Fruit fly (Drosophila melanogaster) whole organism, embryonic: ENCODE data around the gene CG32448.
A peak's percentile ranks its signal among the peaks of the same experiment; 100 is the strongest.

Experiments
- B-H2 ChIP-seq: fragments of 200-800 bp; sonication (Bioruptor generic); optimal IDR thresholded peaks from 2 replicates; lab custom pipeline; 2018; ENCODE audit warnings: missing biosample characterization, mild to moderate bottlenecking, missing genetic modification characterization
- CG15269 ChIP-seq: fragments of 200-800 bp; sonication (Bioruptor generic); optimal IDR thresholded peaks from 2 replicates; lab custom pipeline; 2018; ENCODE audit warnings: missing biosample characterization, mild to moderate bottlenecking, missing genetic modification characterization, moderate library complexity
- CG1602 ChIP-seq: fragments of 200-800 bp; sonication (Bioruptor generic); optimal IDR thresholded peaks from 3 replicates; lab custom pipeline; 2016; ENCODE audit warnings: missing biosample characterization, missing genetic modification characterization
- CG17361 ChIP-seq: fragments of 200-800 bp; sonication (Bioruptor generic); IDR thresholded peaks from 3 replicates; pipeline ENCODE4 v1.3.6; 2022; ENCODE audit warnings: missing biosample characterization, missing genetic modification characterization
- CG17829 ChIP-seq: fragments of 200-800 bp; optimal IDR thresholded peaks from 2 replicates; lab custom pipeline; 2019; ENCODE audit warnings: missing biosample characterization, mild to moderate bottlenecking, missing genetic modification characterization, moderate library complexity
- CG3065 ChIP-seq: fragments of 200-800 bp; sonication (Bioruptor generic); optimal IDR thresholded peaks from 2 replicates; lab custom pipeline; 2016; ENCODE audit warnings: missing biosample characterization, missing genetic modification characterization
- CG31224 ChIP-seq: fragments of 200-800 bp; sonication (Bioruptor generic); IDR thresholded peaks from 2 replicates; pipeline ENCODE4 v1.3.6; 2022; ENCODE audit warnings: missing biosample characterization, missing genetic modification characterization
- CG31388 ChIP-seq: fragments of 200-800 bp; sonication (Bioruptor generic); optimal IDR thresholded peaks from 2 replicates; lab custom pipeline; 2016; ENCODE audit warnings: missing biosample characterization, missing genetic modification characterization
- CG3726 ChIP-seq: fragments of 200-800 bp; sonication (Bioruptor generic); IDR thresholded peaks from 3 replicates; pipeline ENCODE4, ENCODE4 v1.3.6; 2022; ENCODE audit warnings: missing biosample characterization, missing genetic modification characterization
- CG3995 ChIP-seq: fragments of 200-800 bp; sonication (Bioruptor generic); optimal IDR thresholded peaks from 3 replicates; lab custom pipeline; 2016; ENCODE audit warnings: missing biosample characterization, missing genetic modification characterization
- CG4328 ChIP-seq: fragments of 200-800 bp; sonication (Bioruptor generic); optimal IDR thresholded peaks from 3 replicates; lab custom pipeline; 2017; ENCODE audit warnings: missing biosample characterization, missing genetic modification reagents, missing genetic modification characterization
- CG6272 ChIP-seq: fragments of 200-800 bp; sonication (Bioruptor generic); IDR thresholded peaks from 2 replicates; pipeline ENCODE4 v1.3.6; 2022; ENCODE audit warnings: missing biosample characterization, missing genetic modification characterization
- CG6689 ChIP-seq: fragments of 200-800 bp; sonication (Bioruptor generic); IDR thresholded peaks from 2 replicates; pipeline ENCODE4 v1.3.6; 2022; ENCODE audit warnings: missing biosample characterization, missing genetic modification characterization
- CG7839 ChIP-seq: fragments of 200-800 bp; sonication (Bioruptor generic); optimal IDR thresholded peaks from 3 replicates; lab custom pipeline; 2018; ENCODE audit warnings: missing biosample characterization, mild to moderate bottlenecking, missing genetic modification characterization, moderate library complexity
- CG7963 ChIP-seq: fragments of 200-800 bp; sonication (Bioruptor generic); IDR thresholded peaks from 3 replicates; pipeline ENCODE4 v1.3.6; 2022; ENCODE audit warnings: missing biosample characterization, missing genetic modification characterization; ENCODE audit not compliant: partially characterized antibody
- Dad ChIP-seq: fragments of 200-800 bp; sonication (Bioruptor generic); optimal IDR thresholded peaks from 3 replicates; lab custom pipeline; 2016; ENCODE audit warnings: missing biosample characterization, missing genetic modification characterization
- Dbx ChIP-seq: fragments of 200-800 bp; sonication (Bioruptor generic); IDR thresholded peaks from 3 replicates; pipeline ENCODE4 v1.3.6; 2022; ENCODE audit warnings: missing biosample characterization, missing genetic modification characterization
- Eip74EF ChIP-seq, 2 experiments: fragments of 200-800 bp in 1 of 2; fragments of >200 bp in 1 of 2; sonication (Bioruptor generic) in 1 of 2; optimal IDR thresholded peaks; 2 replicates each; lab custom pipeline; 2017 to 2019; ENCODE audit warnings: missing biosample characterization in 2 of 2, missing genetic modification characterization in 2 of 2, mild to moderate bottlenecking in 1 of 2, moderate library complexity in 1 of 2
- HLH3B ChIP-seq: fragments of 200-800 bp; sonication (Bioruptor generic); IDR thresholded peaks from 2 replicates; pipeline ENCODE4 v1.3.6; 2022; ENCODE audit warnings: missing biosample characterization, missing genetic modification characterization
- HLH54F ChIP-seq: fragments of 200-800 bp; sonication (Bioruptor generic); optimal IDR thresholded peaks from 3 replicates; lab custom pipeline; 2016; ENCODE audit warnings: missing biosample characterization, missing genetic modification characterization
- Mad ChIP-seq: fragments of 200-800 bp; sonication (Bioruptor generic); optimal IDR thresholded peaks from 2 replicates; lab custom pipeline; 2016; ENCODE audit warnings: missing biosample characterization, missing genetic modification characterization
- NK7.1 ChIP-seq: fragments of 200-800 bp; sonication (Bioruptor generic); optimal IDR thresholded peaks from 3 replicates; lab custom pipeline; 2016; ENCODE audit warnings: missing biosample characterization, missing genetic modification characterization
- Nf-YB ChIP-seq: fragments of 200-800 bp; sonication (Bioruptor generic); optimal IDR thresholded peaks from 3 replicates; lab custom pipeline; 2019; ENCODE audit warnings: missing biosample characterization, mild to moderate bottlenecking, missing genetic modification characterization, moderate library complexity
- Oli ChIP-seq: fragments of 200-800 bp; sonication (Bioruptor generic); optimal IDR thresholded peaks from 2 replicates; lab custom pipeline; 2018; ENCODE audit warnings: missing biosample characterization, mild to moderate bottlenecking, missing genetic modification characterization, moderate library complexity
- PHDP ChIP-seq: fragments of 200-800 bp; sonication (Bioruptor generic); optimal IDR thresholded peaks from 3 replicates; lab custom pipeline; 2018; ENCODE audit warnings: missing biosample characterization, mild to moderate bottlenecking, missing genetic modification characterization, moderate library complexity
- Rx ChIP-seq: fragments of 200-800 bp; sonication (Bioruptor generic); IDR thresholded peaks from 2 replicates; pipeline ENCODE4 v1.3.6; 2022; ENCODE audit warnings: missing biosample characterization, missing genetic modification characterization
- Sox102F ChIP-seq: fragments of 200-800 bp; sonication (Bioruptor generic); optimal IDR thresholded peaks from 2 replicates; lab custom pipeline; 2018; ENCODE audit warnings: missing biosample characterization, mild to moderate bottlenecking, missing genetic modification characterization, moderate library complexity
- Taf1 ChIP-seq: fragments of 200-800 bp; sonication (Bioruptor generic); IDR thresholded peaks from 2 replicates; pipeline ENCODE4 v1.3.6; 2022; ENCODE audit warnings: missing biosample characterization, missing genetic modification characterization
- al ChIP-seq: fragments of 200-800 bp; sonication (Bioruptor generic); IDR thresholded peaks from 2 replicates; pipeline ENCODE4 v1.3.6; 2022; ENCODE audit warnings: missing biosample characterization, missing genetic modification characterization
- br ChIP-seq: fragments of >200 bp; optimal IDR thresholded peaks from 2 replicates; lab custom pipeline; 2017
- cas ChIP-seq: fragments of 200-800 bp; sonication (Bioruptor generic); IDR thresholded peaks from 2 replicates; pipeline ENCODE4 v1.3.6; 2022; ENCODE audit warnings: missing biosample characterization, missing genetic modification characterization
- cg ChIP-seq: fragments of 200-800 bp; sonication (Bioruptor generic); optimal IDR thresholded peaks from 3 replicates; lab custom pipeline; 2019; ENCODE audit warnings: missing biosample characterization, mild to moderate bottlenecking, missing genetic modification characterization, moderate library complexity
- chif ChIP-seq, 2 experiments: fragments of 200-800 bp; sonication (Bioruptor generic); optimal IDR thresholded peaks; 3 replicates each; lab custom pipeline; 2016; ENCODE audit warnings: missing biosample characterization in 2 of 2, missing genetic modification characterization in 2 of 2
- da ChIP-seq: fragments of 200-800 bp; sonication (Bioruptor generic); optimal IDR thresholded peaks from 2 replicates; lab custom pipeline; 2016; ENCODE audit warnings: missing biosample characterization, missing genetic modification characterization
- dysf ChIP-seq: fragments of 200-800 bp; sonication (Bioruptor generic); IDR thresholded peaks from 3 replicates; pipeline ENCODE4 v1.3.6; 2022; ENCODE audit warnings: missing biosample characterization, missing genetic modification characterization
- gsb ChIP-seq: fragments of 200-800 bp; sonication (Bioruptor generic); IDR thresholded peaks from 2 replicates; pipeline ENCODE4 v1.3.6; 2022; ENCODE audit warnings: missing biosample characterization, missing genetic modification characterization
- hb ChIP-seq: fragments of 200-800 bp; sonication (Bioruptor generic); IDR thresholded peaks from 3 replicates; pipeline ENCODE4 v1.3.6; 2022; ENCODE audit warnings: missing biosample characterization, missing genetic modification characterization; ENCODE audit not compliant: partially characterized antibody
- hkb ChIP-seq, 2 experiments: fragments of 200-800 bp in 1 of 2; fragments of >200 bp in 1 of 2; sonication (Bioruptor generic) in 1 of 2; IDR thresholded peaks in 1 of 2; optimal IDR thresholded peaks in 1 of 2; 2 replicates each; pipeline versions ENCODE4 v1.3.6 to Lab custom; 2017 to 2022; ENCODE audit warnings: missing biosample characterization in 1 of 2, missing genetic modification characterization in 1 of 2
- insv ChIP-seq, 2 experiments: fragments of 200-800 bp; sonication (Bioruptor generic); optimal IDR thresholded peaks; 3 replicates each; lab custom pipeline; 2016 to 2018; ENCODE audit warnings: missing biosample characterization in 2 of 2, missing genetic modification characterization in 2 of 2
- jigr1 ChIP-seq: fragments of 200-800 bp; sonication (Bioruptor generic); IDR thresholded peaks from 3 replicates; pipeline ENCODE4 v1.3.6; 2022; ENCODE audit warnings: missing biosample characterization, missing genetic modification characterization
- jumu ChIP-seq: fragments of 200-800 bp; sonication (Bioruptor generic); optimal IDR thresholded peaks from 3 replicates; lab custom pipeline; 2016; ENCODE audit warnings: missing biosample characterization, missing genetic modification characterization
- odd ChIP-seq: fragments of 200-800 bp; sonication (Bioruptor generic); optimal IDR thresholded peaks from 2 replicates; lab custom pipeline; 2017; ENCODE audit warnings: missing biosample characterization, mild to moderate bottlenecking, missing genetic modification characterization
- p53 ChIP-seq: fragments of 200-800 bp; sonication (Bioruptor generic); optimal IDR thresholded peaks from 2 replicates; lab custom pipeline; 2016; ENCODE audit warnings: missing biosample characterization, missing genetic modification characterization
- psq ChIP-seq: fragments of 200-800 bp; sonication (Bioruptor generic); optimal IDR thresholded peaks from 2 replicates; lab custom pipeline; 2017; ENCODE audit warnings: missing biosample characterization, missing genetic modification characterization
- trem ChIP-seq: fragments of 200-800 bp; optimal IDR thresholded peaks from 3 replicates; lab custom pipeline; 2019; ENCODE audit warnings: missing biosample characterization, mild to moderate bottlenecking, missing genetic modification characterization, moderate library complexity
- trh ChIP-seq: fragments of 200-800 bp; sonication (Bioruptor generic); optimal IDR thresholded peaks from 2 replicates; lab custom pipeline; 2016; ENCODE audit warnings: missing biosample characterization, missing genetic modification characterization
- twi ChIP-seq: fragments of 200-800 bp; optimal IDR thresholded peaks from 2 replicates; lab custom pipeline; 2019; ENCODE audit warnings: missing biosample characterization, mild to moderate bottlenecking, missing genetic modification characterization, moderate library complexity
- unpg ChIP-seq: fragments of 200-800 bp; sonication (Bioruptor generic); optimal IDR thresholded peaks from 3 replicates; lab custom pipeline; 2018; ENCODE audit warnings: missing biosample characterization, mild to moderate bottlenecking, missing genetic modification characterization, moderate library complexity
- zf30C ChIP-seq: fragments of 200-800 bp; sonication (Bioruptor generic); optimal IDR thresholded peaks from 3 replicates; lab custom pipeline; 2018; ENCODE audit warnings: missing biosample characterization, mild to moderate bottlenecking, missing genetic modification characterization

Gene CG32448

dm6 chr3L:21839720-21840641 lies 11.7 kb upstream of the CG32448 start (continued):
- TF ChIP-seq chif (GFP tag; optimal IDR thresholded peaks at IDR 0.05; lab: Kevin White, UChicago) (peak; percentile 87 to 92), CG15269 (tag; lab: Kevin White, UChicago) (peak; percentile 94), Dad (peak; percentile 90), jumu (peak; percentile 92), hkb (optimal IDR thresholded peaks at IDR 0.05; lab: Kevin White, UChicago) (peak; percentile 1), hkb (GFP tag; IDR thresholded peaks at IDR 0.05; lab: Robert Waterston, UW) (peak; percentile 94), Sox102F (GFP tag; lab: Kevin White, UChicago) (peak; percentile 92), CG3726 (GFP tag; lab: Robert Waterston, UW) (peak; percentile 91), CG4328 (GFP tag; lab: Kevin White, UChicago) (peak; percentile 82), br (lab: Kevin White, UChicago) (no peak), Eip74EF (GFP tag; optimal IDR thresholded peaks at IDR 0.05; lab: Kevin White, UChicago) (peak in 1 of 2 experiments; percentile 93), al (peak; percentile 81), HLH3B (GFP tag; lab: Robert Waterston, UW) (peak; percentile 87), dysf (GFP tag; lab: Robert Waterston, UW) (peak; percentile 95), PHDP (tag; lab: Kevin White, UChicago) (peak; percentile 91), CG3065 (peak; percentile 66), Rx (peak; percentile 85), cg (GFP tag; lab: Kevin White, UChicago) (peak; percentile 35), CG7963 (GFP tag; lab: Robert Waterston, UW) (no peak), CG6689 (GFP tag; lab: Robert Waterston, UW) (peak; percentile 95), CG31224 (peak; percentile 85), HLH54F (GFP tag; lab: Kevin White, UChicago) (peak; percentile 92), CG17829 (tag; lab: Kevin White, UChicago) (peak; percentile 92), Mad (GFP tag; lab: Kevin White, UChicago) (peak; percentile 92), gsb (GFP tag; lab: Robert Waterston, UW) (peak; percentile 91), unpg (GFP tag; lab: Kevin White, UChicago) (peak; percentile 93), B-H2 (GFP tag; lab: Kevin White, UChicago) (peak; percentile 82), twi (tag; lab: Kevin White, UChicago) (peak; percentile 78), CG31388 (GFP tag; lab: Kevin White, UChicago) (peak; percentile 83), insv (GFP tag; optimal IDR thresholded peaks at IDR 0.05; lab: Kevin White, UChicago) (peak; percentile 56 to 58), Dbx (peak; percentile 77), CG7839 (tag; lab: Kevin White, UChicago) (peak; percentile 95), NK7.1 (peak; percentile 93), da (peak; percentile 65), jigr1 (GFP tag; lab: Robert Waterston, UW) (peak; percentile 89), hb (GFP tag; lab: Robert Waterston, UW) (no peak), CG1602 (GFP tag; lab: Kevin White, UChicago) (peak; percentile 88), zf30C (GFP tag; lab: Kevin White, UChicago) (no peak), odd (GFP tag; lab: Kevin White, UChicago) (peak; percentile 92), Nf-YB (peak; percentile 77), CG17361 (peak; percentile 97), cas (GFP tag; lab: Robert Waterston, UW) (peak; percentile 72; the same call in 1 of the 2 replicates), Oli (tag; lab: Kevin White, UChicago) (peak; percentile 96), trh (GFP tag; lab: Kevin White, UChicago) (peak; percentile 85), trem (tag; lab: Kevin White, UChicago) (peak; percentile 75), CG3995 (GFP tag; lab: Kevin White, UChicago) (peak; percentile 61), psq (GFP tag; lab: Kevin White, UChicago) (peak; percentile 38), p53 (GFP tag; lab: Kevin White, UChicago) (peak; percentile 71), Taf1 (GFP tag; lab: Robert Waterston, UW) (peak; percentile 85), CG6272 (GFP tag; lab: Robert Waterston, UW) (peak; percentile 75)
